Worm (Caenorhabditis elegans) whole organism, late embryonic: ENCODE measurements around the gene nhr-120.
A peak's percentile ranks its signal among the peaks of the same experiment; 100 is the strongest.

Source experiments
- ama-1 ChIP-seq: fragments of 150-350 bp; optimal IDR thresholded peaks from 2 replicates; lab custom pipeline; 2014
- ceh-45 ChIP-seq: fragments of 200-800 bp; sonication (Bioruptor generic); IDR thresholded peaks from 2 replicates; pipeline ENCODE4 v1.3.6; 2022; ENCODE audit warnings: missing genetic modification reagents, missing genetic modification characterization, missing compliant biosample characterization
- elt-4 ChIP-seq: sonication (generic microtip); optimal IDR thresholded peaks from 2 replicates; lab custom pipeline; 2016; ENCODE audit warnings: missing genetic modification characterization, missing compliant biosample characterization
- nhr-232 ChIP-seq: sonication (generic microtip); optimal IDR thresholded peaks from 2 replicates; lab custom pipeline; 2016; ENCODE audit warnings: missing genetic modification characterization, missing compliant biosample characterization
- pha-4 ChIP-seq: fragments of 150-350 bp; optimal IDR thresholded peaks from 2 replicates; lab custom pipeline; 2018; ENCODE audit warnings: missing biosample characterization, missing genetic modification reagents, missing genetic modification characterization
- rnt-1 ChIP-seq: sonication (generic microtip); optimal IDR thresholded peaks from 2 replicates; lab custom pipeline; 2016; ENCODE audit warnings: missing genetic modification characterization, missing compliant biosample characterization
- unc-55 ChIP-seq: sonication (generic microtip); optimal IDR thresholded peaks from 2 replicates; lab custom pipeline; 2017; ENCODE audit warnings: missing biosample characterization, missing genetic modification reagents, missing genetic modification characterization

ce11 chrX:6597089-6597488 lies 43.3 kb downstream of the nhr-120 start, which contains the start of gene ttr-6:
- TF ChIP-seq ceh-45 (no peak), elt-4 (tag; lab: Kevin White, UChicago) (no peak), pha-4 (tag; lab: Kevin White, UChicago) (no peak), nhr-232 (tag; lab: Kevin White, UChicago) (no peak), unc-55 (GFP tag; lab: Kevin White, UChicago) (peak; percentile 47), rnt-1 (no peak), ama-1 (lab: Kevin White, UChicago) (no peak)
